Worm (Caenorhabditis elegans): ENCODE data around the gene Y17G7B.3.

- TF ChIP-seq nhr-77 (tag; optimal IDR thresholded peaks at IDR 0.05) (no peak), attf-4 (tag; optimal IDR thresholded peaks at IDR 0.05) (no peak), mdl-1 (tag; optimal IDR thresholded peaks at IDR 0.05) (no peak), spr-1 (tag; optimal IDR thresholded peaks at IDR 0.05) (no peak), hlh-30 (tag; optimal IDR thresholded peaks at IDR 0.05; ENCODE audit: insufficient read depth) (no peak), ztf-11 (tag; optimal IDR thresholded peaks at IDR 0.05) (no peak), dve-1 (tag; optimal IDR thresholded peaks at IDR 0.05; ENCODE audit: insufficient read depth) (no peak), snpc-1.2 (GFP tag; IDR thresholded peaks at IDR 0.05) (no peak), nhr-237 (tag; optimal IDR thresholded peaks at IDR 0.05) (no peak)
Measured at ce11 chrII:12008772-12009171, 19.9 kb downstream of the Y17G7B.3 start, which contains the start of gene glb-29.

Measured in whole organism, L4 larva.